Fruit fly (Drosophila melanogaster): ENCODE results near the gene CG33784.

DNA sequence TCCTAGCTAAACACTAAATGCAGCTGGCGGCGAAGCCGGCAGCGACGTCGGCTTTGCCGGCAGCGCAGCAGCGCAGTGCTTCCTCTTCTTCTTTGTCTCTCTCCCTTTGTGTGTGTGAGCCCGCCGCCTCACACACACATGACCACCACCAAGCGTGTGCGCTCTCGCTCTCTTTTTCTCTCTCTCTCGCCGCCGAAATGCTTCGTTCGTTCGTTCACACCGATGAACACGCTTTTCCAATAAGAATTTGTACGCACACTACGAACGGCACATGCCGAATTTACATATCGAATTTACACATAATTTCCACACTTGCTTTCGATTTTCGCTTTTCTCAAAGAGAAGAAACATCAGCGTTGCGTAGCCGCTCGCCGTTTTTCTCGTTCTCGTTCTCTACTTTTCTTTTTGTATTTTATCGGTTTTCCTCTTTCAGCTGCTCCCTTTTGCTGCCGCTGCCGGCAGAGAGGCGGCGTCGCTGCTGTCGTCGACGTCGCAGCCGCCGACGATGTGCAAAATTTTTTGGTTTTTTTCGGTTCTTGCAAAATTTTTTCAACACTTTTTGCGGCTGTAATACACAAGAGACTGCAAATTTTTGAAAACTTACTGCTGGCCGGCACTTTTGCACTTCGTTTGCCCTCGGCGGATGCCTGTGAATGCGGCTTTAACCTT lies 41.6 kb downstream of the CG33784 start:
- TF ChIP-seq pad (GFP tag; optimal IDR thresholded peaks at IDR 0.05) = no peak
- TF ChIP-seq CG7101 (tag; optimal IDR thresholded peaks at IDR 0.05) = no peak
- no peak for TF ChIP-seq tj (GFP tag; optimal IDR thresholded peaks at IDR 0.05)
- no peak for TF ChIP-seq toe (GFP tag; optimal IDR thresholded peaks at IDR 0.05)
- TF ChIP-seq Clk (GFP tag; optimal IDR thresholded peaks at IDR 0.05) = no peak
